Fruit fly (Drosophila melanogaster) whole organism, wandering third instar larva: Measurements from ENCODE around the gene Ugt301D1.

Source experiments
- Abd-B ChIP-seq: fragments of >200 bp; optimal IDR thresholded peaks from 2 replicates; lab custom pipeline; 2017; ENCODE audit warnings: missing biosample characterization, missing genetic modification characterization
- GATAd ChIP-seq: sonication (Bioruptor generic); optimal IDR thresholded peaks from 2 replicates; lab custom pipeline; 2016; ENCODE audit warnings: missing biosample characterization, missing genetic modification characterization
- Hr78 ChIP-seq: fragments of >200 bp; optimal IDR thresholded peaks from 2 replicates; lab custom pipeline; 2017; ENCODE audit warnings: missing biosample characterization, missing genetic modification characterization
- Myc ChIP-seq: fragments of >200 bp; optimal IDR thresholded peaks from 2 replicates; lab custom pipeline; 2017
- N ChIP-seq: fragments of >200 bp; optimal IDR thresholded peaks from 2 replicates; lab custom pipeline; 2018; ENCODE audit warnings: missing biosample characterization, missing external identifiers, missing genetic modification characterization
- OdsH ChIP-seq: fragments of 200-800 bp; sonication (Bioruptor generic); optimal IDR thresholded peaks from 2 replicates; lab custom pipeline; 2016; ENCODE audit warnings: missing biosample characterization, mild to moderate bottlenecking, missing genetic modification characterization
- Vsx2 ChIP-seq: fragments of 200-300, 225-300 bp; sonication (Bioruptor generic); optimal IDR thresholded peaks from 2 replicates; lab custom pipeline; 2018; ENCODE audit warnings: missing biosample characterization, missing genetic modification characterization; ENCODE audit not compliant: partially characterized antibody
- br ChIP-seq: fragments of 200-800 bp; sonication (Bioruptor generic); optimal IDR thresholded peaks from 2 replicates; lab custom pipeline; 2016; ENCODE audit warnings: missing biosample characterization, missing genetic modification characterization
- jim ChIP-seq: fragments of 175-275, 200-325 bp; sonication (Bioruptor generic); optimal IDR thresholded peaks from 2 replicates; lab custom pipeline; 2016; ENCODE audit warnings: missing biosample characterization, mild to moderate bottlenecking, missing genetic modification characterization
- pan ChIP-seq: fragments of >200 bp; optimal IDR thresholded peaks from 2 replicates; lab custom pipeline; 2017
- rgr ChIP-seq: fragments of 200-800 bp; sonication (Bioruptor generic); optimal IDR thresholded peaks from 3 replicates; lab custom pipeline; 2016; ENCODE audit warnings: missing biosample characterization, mild to moderate bottlenecking, missing genetic modification characterization

dm6 chr2L:18522258-18522657, 12.9 kb downstream of the Ugt301D1 start:
- TF ChIP-seq N (GFP tag; lab: Kevin White, UChicago), result no peak
- TF ChIP-seq Hr78 (GFP tag; lab: Kevin White, UChicago), result no peak
- no peak for TF ChIP-seq GATAd (GFP tag; lab: Kevin White, UChicago)
- no peak for TF ChIP-seq Myc (lab: Kevin White, UChicago)
- no peak for TF ChIP-seq Abd-B (GFP tag; lab: Kevin White, UChicago)
- no peak for TF ChIP-seq pan (lab: Kevin White, UChicago)
- no peak for TF ChIP-seq jim (GFP tag; lab: Kevin White, UChicago)
- TF ChIP-seq br (GFP tag; lab: Kevin White, UChicago), result no peak
- no peak for TF ChIP-seq Vsx2 (GFP tag; lab: Kevin White, UChicago)
- no peak for TF ChIP-seq OdsH
- TF ChIP-seq rgr, result no peak
